Worm (Caenorhabditis elegans) whole organism, L3 larva: ENCODE results near the gene C39D10.1.

Experiments used
- eor-1 ChIP-seq, 2 experiments: fragments of 150-350 bp; optimal IDR thresholded peaks; 2 replicates each; lab custom pipeline; 2014 to 2018; ENCODE audit warnings: missing biosample characterization in 2 of 2, missing genetic modification characterization in 2 of 2
- nhr-25 ChIP-seq: sonication (generic microtip); optimal IDR thresholded peaks from 2 replicates; lab custom pipeline; 2017; ENCODE audit warnings: missing biosample characterization, missing genetic modification characterization
- nhr-76 ChIP-seq: fragments of 150-350 bp; sonication (generic microtip); optimal IDR thresholded peaks from 5 replicates; lab custom pipeline; 2014; ENCODE audit warnings: missing biosample characterization, missing genetic modification characterization

DNA sequence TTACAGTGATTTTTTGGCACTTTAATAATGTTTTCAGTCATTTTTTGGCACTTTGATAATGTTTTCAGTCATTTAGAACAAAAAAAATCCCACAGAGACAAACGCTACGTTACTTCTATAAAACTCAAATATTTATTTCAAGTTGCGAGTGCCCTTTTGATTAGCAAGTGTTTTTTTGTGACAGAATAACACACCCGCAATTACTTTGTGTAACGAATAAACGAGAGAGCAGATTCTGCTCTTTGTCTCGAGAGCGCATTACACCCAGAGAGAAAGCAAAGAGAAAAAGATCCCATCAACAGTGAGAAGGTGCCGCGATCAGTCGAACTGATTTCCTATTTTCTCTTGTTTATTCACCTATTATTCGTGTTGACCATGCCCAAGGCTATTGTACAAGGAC, 22.8 kb upstream of the C39D10.1 start, which contains the start of gene pcyt-2.2:
- no peak for TF ChIP-seq eor-1 (tag; optimal IDR thresholded peaks at IDR 0.05; lab: Kevin White, UChicago)
- TF ChIP-seq nhr-25 (tag; lab: Kevin White, UChicago) = no peak
- TF ChIP-seq nhr-76 (tag; lab: Kevin White, UChicago) = no peak
